Fruit fly (Drosophila melanogaster) whole organism, embryonic: ENCODE data around the gene kri.
A peak's percentile ranks its signal among the peaks of the same experiment; 100 is the strongest.

Source experiments
- CG11093 ChIP-seq: fragments of 200-800 bp; sonication (Bioruptor generic); IDR thresholded peaks from 3 replicates; pipeline ENCODE4 v1.3.6; 2022; ENCODE audit warnings: missing biosample characterization, missing genetic modification characterization
- CG1233 ChIP-seq: fragments of 200-800 bp; sonication (Bioruptor generic); optimal IDR thresholded peaks from 4 replicates; lab custom pipeline; 2018; ENCODE audit warnings: missing biosample characterization, mild to moderate bottlenecking, missing genetic modification characterization
- CG12659 ChIP-seq: fragments of 200-800 bp; sonication (Bioruptor generic); optimal IDR thresholded peaks from 3 replicates; lab custom pipeline; 2017; ENCODE audit warnings: mild to moderate bottlenecking, missing biosample characterization, missing genetic modification reagents, missing genetic modification characterization
- CG12769 ChIP-seq: fragments of 200-800 bp; sonication (Bioruptor generic); optimal IDR thresholded peaks from 2 replicates; lab custom pipeline; 2019; ENCODE audit warnings: missing biosample characterization, mild to moderate bottlenecking, missing genetic modification characterization, moderate library complexity
- CG13287 ChIP-seq: fragments of 200-800 bp; sonication (Bioruptor generic); IDR thresholded peaks from 2 replicates; pipeline ENCODE4 v1.3.6; 2022; ENCODE audit warnings: missing biosample characterization, missing genetic modification characterization; ENCODE audit not compliant: partially characterized antibody
- CG15269 ChIP-seq: fragments of 200-800 bp; sonication (Bioruptor generic); optimal IDR thresholded peaks from 2 replicates; lab custom pipeline; 2018; ENCODE audit warnings: missing biosample characterization, mild to moderate bottlenecking, missing genetic modification characterization, moderate library complexity
- CG15514 ChIP-seq: fragments of 200-800 bp; sonication (Bioruptor generic); optimal IDR thresholded peaks from 3 replicates; lab custom pipeline; 2017; ENCODE audit warnings: missing biosample characterization, missing genetic modification characterization, mild to moderate bottlenecking, moderate library complexity, missing genetic modification reagents
- CG30020 ChIP-seq: fragments of 200-800 bp; optimal IDR thresholded peaks from 2 replicates; lab custom pipeline; 2019; ENCODE audit warnings: missing biosample characterization, mild to moderate bottlenecking, missing genetic modification characterization, moderate library complexity
- CG34224 ChIP-seq: fragments of 200-800 bp; sonication (Bioruptor generic); IDR thresholded peaks from 3 replicates; pipeline ENCODE4 v1.3.6; 2022; ENCODE audit warnings: missing biosample characterization, missing genetic modification characterization; ENCODE audit not compliant: partially characterized antibody
- CG3847 ChIP-seq: fragments of 200-800 bp; sonication (Bioruptor generic); IDR thresholded peaks from 2 replicates; pipeline ENCODE4 v1.3.6; 2022; ENCODE audit warnings: missing biosample characterization, missing genetic modification characterization
- CG4617 ChIP-seq: fragments of 200-800 bp; sonication (Bioruptor generic); optimal IDR thresholded peaks from 3 replicates; lab custom pipeline; 2016; ENCODE audit warnings: missing biosample characterization, missing genetic modification characterization, borderline replicate concordance
- CG7839 ChIP-seq: fragments of 200-800 bp; sonication (Bioruptor generic); optimal IDR thresholded peaks from 3 replicates; lab custom pipeline; 2018; ENCODE audit warnings: missing biosample characterization, mild to moderate bottlenecking, missing genetic modification characterization, moderate library complexity
- D ChIP-seq, 2 experiments: fragments of 200-800 bp in 1 of 2; fragments of >200 bp in 1 of 2; sonication (Bioruptor generic) in 1 of 2; optimal IDR thresholded peaks; 2 replicates in 1 of 2; 3 replicates in 1 of 2; lab custom pipeline; 2017; ENCODE audit warnings: mild to moderate bottlenecking in 1 of 2, missing biosample characterization in 1 of 2, missing genetic modification characterization in 1 of 2, missing genetic modification reagents in 1 of 2
- Dad ChIP-seq: fragments of 200-800 bp; sonication (Bioruptor generic); optimal IDR thresholded peaks from 3 replicates; lab custom pipeline; 2016; ENCODE audit warnings: missing biosample characterization, missing genetic modification characterization
- Gug ChIP-seq: fragments of 200-800 bp; sonication (Bioruptor generic); IDR thresholded peaks from 4 replicates; pipeline ENCODE4 v1.3.6; 2022; ENCODE audit warnings: missing biosample characterization, missing genetic modification characterization
- HLH3B ChIP-seq: fragments of 200-800 bp; sonication (Bioruptor generic); IDR thresholded peaks from 2 replicates; pipeline ENCODE4 v1.3.6; 2022; ENCODE audit warnings: missing biosample characterization, missing genetic modification characterization
- MBD-R2 ChIP-seq: fragments of 200-800 bp; sonication (Bioruptor generic); IDR thresholded peaks from 2 replicates; pipeline ENCODE4 v1.3.6; 2022; ENCODE audit warnings: missing biosample characterization, missing genetic modification characterization
- MESR4 ChIP-seq: fragments of 200-800 bp; sonication (Bioruptor generic); optimal IDR thresholded peaks from 2 replicates; lab custom pipeline; 2018; ENCODE audit warnings: missing biosample characterization, mild to moderate bottlenecking, missing genetic modification characterization, moderate library complexity
- Opbp ChIP-seq: fragments of 200-800 bp; sonication (Bioruptor generic); IDR thresholded peaks from 3 replicates; pipeline ENCODE4 v1.3.6; 2022; ENCODE audit warnings: missing biosample characterization, missing genetic modification characterization; ENCODE audit not compliant: partially characterized antibody
- Rx ChIP-seq: fragments of 200-800 bp; sonication (Bioruptor generic); IDR thresholded peaks from 2 replicates; pipeline ENCODE4 v1.3.6; 2022; ENCODE audit warnings: missing biosample characterization, missing genetic modification characterization
- Six4 ChIP-seq: fragments of 200-800 bp; sonication (Bioruptor generic); optimal IDR thresholded peaks from 2 replicates; lab custom pipeline; 2016; ENCODE audit warnings: missing biosample characterization, missing genetic modification characterization
- aop ChIP-seq: fragments of 200-800 bp; sonication (Bioruptor generic); IDR thresholded peaks from 2 replicates; pipeline ENCODE4 v1.3.6; 2022; ENCODE audit warnings: missing biosample characterization, missing genetic modification characterization
- ato ChIP-seq: fragments of 200-800 bp; sonication (Bioruptor generic); IDR thresholded peaks from 2 replicates; pipeline ENCODE4 v1.3.6; 2022; ENCODE audit warnings: missing biosample characterization, missing genetic modification characterization; ENCODE audit not compliant: partially characterized antibody
- da ChIP-seq: fragments of 200-800 bp; sonication (Bioruptor generic); optimal IDR thresholded peaks from 2 replicates; lab custom pipeline; 2016; ENCODE audit warnings: missing biosample characterization, missing genetic modification characterization
- dm ChIP-seq: fragments of 200-800 bp; sonication (Bioruptor generic); optimal IDR thresholded peaks from 3 replicates; lab custom pipeline; 2016; ENCODE audit warnings: missing biosample characterization, missing genetic modification characterization
- dmrt11E ChIP-seq: fragments of 200-800 bp; sonication (Bioruptor generic); optimal IDR thresholded peaks from 3 replicates; lab custom pipeline; 2018; ENCODE audit warnings: missing biosample characterization, mild to moderate bottlenecking, missing genetic modification characterization, moderate library complexity
- dmrt99B ChIP-seq: fragments of 200-800 bp; sonication (Bioruptor generic); optimal IDR thresholded peaks from 2 replicates; lab custom pipeline; 2018; ENCODE audit warnings: missing biosample characterization, mild to moderate bottlenecking, missing genetic modification characterization, moderate library complexity
- eve ChIP-seq, 2 experiments: fragments of >200 bp; optimal IDR thresholded peaks; 2 replicates each; lab custom pipeline; 2017; ENCODE audit warnings: missing biosample characterization in 2 of 2, missing genetic modification characterization in 2 of 2
- hbn ChIP-seq: fragments of 200-800 bp; sonication (Bioruptor generic); IDR thresholded peaks from 2 replicates; pipeline ENCODE4 v1.3.6; 2022; ENCODE audit warnings: missing biosample characterization, missing genetic modification characterization; ENCODE audit not compliant: partially characterized antibody
- mirr ChIP-seq: fragments of 200-800 bp; sonication (Bioruptor generic); optimal IDR thresholded peaks from 3 replicates; lab custom pipeline; 2018; ENCODE audit warnings: missing biosample characterization, mild to moderate bottlenecking, missing genetic modification characterization
- mld ChIP-seq: fragments of 200-800 bp; sonication (Bioruptor generic); IDR thresholded peaks from 3 replicates; pipeline ENCODE4 v1.3.6; 2022; ENCODE audit warnings: missing biosample characterization, missing genetic modification characterization; ENCODE audit not compliant: partially characterized antibody
- odd ChIP-seq: fragments of 200-800 bp; sonication (Bioruptor generic); optimal IDR thresholded peaks from 2 replicates; lab custom pipeline; 2017; ENCODE audit warnings: missing biosample characterization, mild to moderate bottlenecking, missing genetic modification characterization
- peb ChIP-seq: fragments of 200-800 bp; sonication (Bioruptor generic); IDR thresholded peaks from 2 replicates; pipeline ENCODE4 v1.3.6; 2022; ENCODE audit warnings: missing biosample characterization, missing genetic modification characterization
- pho ChIP-seq: fragments of 200-800 bp; sonication (Bioruptor generic); optimal IDR thresholded peaks from 2 replicates; lab custom pipeline; 2016; ENCODE audit warnings: missing biosample characterization, missing genetic modification characterization
- sob ChIP-seq: fragments of 200-800 bp; sonication (Bioruptor generic); IDR thresholded peaks from 2 replicates; pipeline ENCODE4 v1.3.6; 2022; ENCODE audit warnings: missing biosample characterization, missing genetic modification characterization
- tap ChIP-seq: fragments of 200-800 bp; optimal IDR thresholded peaks from 3 replicates; lab custom pipeline; 2019; ENCODE audit warnings: missing biosample characterization, mild to moderate bottlenecking, missing genetic modification characterization, moderate library complexity
- tll ChIP-seq, 2 experiments: fragments of 200-800 bp in 1 of 2; fragments of >200 bp in 1 of 2; sonication (Bioruptor generic) in 1 of 2; optimal IDR thresholded peaks; 2 replicates each; lab custom pipeline; 2017 to 2019; ENCODE audit warnings: missing biosample characterization in 2 of 2, missing genetic modification characterization in 2 of 2, mild to moderate bottlenecking in 1 of 2, moderate library complexity in 1 of 2
- trh ChIP-seq: fragments of 200-800 bp; sonication (Bioruptor generic); optimal IDR thresholded peaks from 2 replicates; lab custom pipeline; 2016; ENCODE audit warnings: missing biosample characterization, missing genetic modification characterization
- tup ChIP-seq: fragments of 200-800 bp; sonication (Bioruptor generic); optimal IDR thresholded peaks from 2 replicates; lab custom pipeline; 2016; ENCODE audit warnings: missing biosample characterization, mild to moderate bottlenecking, missing genetic modification characterization, moderate library complexity
- unc-4 ChIP-seq: fragments of 200-800 bp; sonication (Bioruptor generic); IDR thresholded peaks from 2 replicates; pipeline ENCODE4 v1.3.6; 2022; ENCODE audit warnings: missing biosample characterization, missing genetic modification characterization; ENCODE audit not compliant: partially characterized antibody

The kri gene

dm6 chr3L:5764922-5765843 is 45.6 kb upstream of the kri start, which contains the start of gene CG10576 (continued):
- TF ChIP-seq eve (GFP tag; optimal IDR thresholded peaks at IDR 0.05; lab: Kevin White, UChicago) (no peak), sob (GFP tag; lab: Robert Waterston, UW) (no peak), HLH3B (GFP tag; lab: Robert Waterston, UW) (no peak), mirr (GFP tag; lab: Kevin White, UChicago) (no peak), dmrt11E (tag; lab: Kevin White, UChicago) (peak; percentile 21), CG1233 (GFP tag; lab: Kevin White, UChicago) (no peak), tup (GFP tag; lab: Kevin White, UChicago) (no peak), Dad (GFP tag; lab: Kevin White, UChicago) (peak; percentile 6), CG34224 (GFP tag; lab: Robert Waterston, UW) (0 out of 3 replicates have a peak, but pooled peaks have one; percentile 54), CG13287 (GFP tag; lab: Robert Waterston, UW) (peak; percentile 74), odd (GFP tag; lab: Kevin White, UChicago) (no peak), CG3847 (GFP tag; lab: Robert Waterston, UW) (peak; percentile 53), Gug (GFP tag; lab: Robert Waterston, UW) (no peak), CG15269 (tag; lab: Kevin White, UChicago) (no peak), Rx (GFP tag; lab: Robert Waterston, UW) (no peak), dmrt99B (tag; lab: Kevin White, UChicago) (no peak), tll (GFP tag; optimal IDR thresholded peaks at IDR 0.05; lab: Kevin White, UChicago) (peak; percentile 38 to 92), CG11093 (GFP tag; lab: Robert Waterston, UW) (no peak), D (optimal IDR thresholded peaks at IDR 0.05; lab: Kevin White, UChicago) (peak; percentile 54), D (GFP tag; optimal IDR thresholded peaks at IDR 0.05; lab: Kevin White, UChicago) (no peak), CG7839 (tag; lab: Kevin White, UChicago) (no peak), CG12769 (tag; lab: Kevin White, UChicago) (no peak), trh (GFP tag; lab: Kevin White, UChicago) (no peak), da (no peak), unc-4 (peak; percentile 68; the same call in 1 of the 2 replicates), CG15514 (no peak), Opbp (GFP tag; lab: Robert Waterston, UW) (0 out of 3 replicates have a peak, but pooled peaks have one; percentile 5), ato (GFP tag; lab: Robert Waterston, UW) (peak; percentile 38; the same call in 1 of the 2 replicates), Six4 (GFP tag; lab: Kevin White, UChicago) (no peak), aop (GFP tag; lab: Robert Waterston, UW) (no peak), tap (tag; lab: Kevin White, UChicago) (no peak), dm (GFP tag; lab: Kevin White, UChicago) (peak; percentile 98), peb (no peak)

dm6 chr3L:5765844-5766200 is 45.0 kb upstream of the kri start, which contains the start of gene Txl:
Txl (plus strand) TSS chr3L:5765846.
- TF ChIP-seq CG4617 (GFP tag; lab: Kevin White, UChicago) = peak; percentile 15
- TF ChIP-seq MESR4 (GFP tag; lab: Kevin White, UChicago) = peak; percentile 60
- no peak for TF ChIP-seq CG30020 (tag; lab: Kevin White, UChicago)
- no peak for TF ChIP-seq pho (GFP tag; lab: Kevin White, UChicago)
- 0 out of 2 replicates have a peak, but pooled peaks have one; percentile 3 for TF ChIP-seq MBD-R2 (GFP tag; lab: Robert Waterston, UW)
- TF ChIP-seq hbn (GFP tag; lab: Robert Waterston, UW) = 0 out of 2 replicates have a peak, but pooled peaks have one; percentile 9
- TF ChIP-seq CG12659 (GFP tag; lab: Kevin White, UChicago) = peak; percentile 21
- TF ChIP-seq mld (GFP tag; lab: Robert Waterston, UW) = 0 out of 3 replicates have a peak, but pooled peaks have one; percentile 42
